Worm (Caenorhabditis elegans) whole organism, young adult: Measurements from ENCODE around the gene R11H6.4.

Source experiments
- B0035.1 ChIP-seq: sonication (generic microtip); optimal IDR thresholded peaks from 2 replicates; lab custom pipeline; 2016; ENCODE audit warnings: missing genetic modification characterization, mild to moderate bottlenecking, missing compliant biosample characterization, missing genotype, missing genetic modification reagents
- C17E4.6 ChIP-seq: fragments of 200-800 bp; sonication (Bioruptor generic); IDR thresholded peaks from 2 replicates; pipeline ENCODE4 v1.3.6; 2022; ENCODE audit warnings: missing genetic modification reagents, missing genetic modification characterization, missing compliant biosample characterization
- F23B12.7 ChIP-seq: sonication (generic microtip); optimal IDR thresholded peaks from 2 replicates; lab custom pipeline; 2017; ENCODE audit warnings: missing genetic modification characterization, mild to moderate bottlenecking, missing compliant biosample characterization, antibody characterized with exemption, moderate library complexity; ENCODE audit not compliant: insufficient read depth
- F49E8.2 ChIP-seq: sonication (generic microtip); optimal IDR thresholded peaks from 3 replicates; lab custom pipeline; 2017; ENCODE audit warnings: missing genetic modification characterization, mild to moderate bottlenecking, missing compliant biosample characterization, antibody characterized with exemption, moderate library complexity; ENCODE audit not compliant: insufficient read depth
- F57A8.1 ChIP-seq: fragments of 200-800 bp; sonication (Bioruptor generic); optimal IDR thresholded peaks from 2 replicates; lab custom pipeline; 2018; ENCODE audit warnings: mild to moderate bottlenecking, missing genetic modification characterization, moderate library complexity, missing compliant biosample characterization
- F57C9.4 ChIP-seq: sonication (generic microtip); optimal IDR thresholded peaks from 2 replicates; lab custom pipeline; 2017; ENCODE audit warnings: mild to moderate bottlenecking, missing genetic modification characterization, missing compliant biosample characterization
- T26A5.8 ChIP-seq: sonication (generic microtip); optimal IDR thresholded peaks from 2 replicates; lab custom pipeline; 2016; ENCODE audit warnings: missing genetic modification characterization, missing compliant biosample characterization
- Y53F4B.3 ChIP-seq: fragments of 200-800 bp; sonication (Bioruptor generic); IDR thresholded peaks from 2 replicates; pipeline ENCODE4 v1.3.6; 2022; ENCODE audit warnings: missing genetic modification reagents, missing genetic modification characterization, missing compliant biosample characterization
- ama-1 ChIP-seq, 3 experiments: fragments of 150-350 bp in 1 of 3; sonication (generic microtip) in 2 of 3; optimal IDR thresholded peaks; 2 replicates each; lab custom pipeline; 2014 to 2018; ENCODE audit warnings: missing biosample characterization in 2 of 3, missing genetic modification characterization in 2 of 3, missing genetic modification reagents in 2 of 3
- ceh-100 ChIP-seq: fragments of 200-800 bp; sonication (Bioruptor generic); IDR thresholded peaks from 2 replicates; pipeline ENCODE4 v1.3.6; 2022; ENCODE audit warnings: missing genetic modification reagents, missing genetic modification characterization, missing compliant biosample characterization
- ceh-58 ChIP-seq: fragments of 200-800 bp; sonication (Bioruptor generic); IDR thresholded peaks from 2 replicates; pipeline ENCODE4 v1.3.6; 2022; ENCODE audit warnings: missing genetic modification characterization, missing compliant biosample characterization
- egrh-3 ChIP-seq: fragments of 200-800 bp; sonication (Bioruptor generic); IDR thresholded peaks from 2 replicates; pipeline ENCODE4 v1.3.6; 2022; ENCODE audit warnings: missing genetic modification reagents, missing genetic modification characterization, missing compliant biosample characterization
- him-1 ChIP-seq: sonication (generic microtip); optimal IDR thresholded peaks from 2 replicates; lab custom pipeline; 2016; ENCODE audit warnings: missing genotype, missing genetic modification reagents, missing genetic modification characterization, missing compliant biosample characterization
- let-607 ChIP-seq, 2 experiments: fragments of 200-800 bp in 1 of 2; sonication (Bioruptor generic) in 1 of 2; sonication (generic microtip) in 1 of 2; optimal IDR thresholded peaks; 2 replicates each; lab custom pipeline; 2016 to 2018; ENCODE audit warnings: mild to moderate bottlenecking in 2 of 2, missing compliant biosample characterization in 2 of 2, missing genetic modification characterization in 2 of 2, moderate library complexity in 2 of 2, missing genotype in 1 of 2
- lin-26 ChIP-seq: fragments of 200-800 bp; sonication (Bioruptor generic); IDR thresholded peaks from 2 replicates; pipeline ENCODE4 v1.3.6; 2022; ENCODE audit warnings: missing genetic modification reagents, missing genetic modification characterization, missing compliant biosample characterization
- lin-35 ChIP-seq, 3 experiments: fragments of 150-350 bp in 2 of 3; sonication (generic microtip) in 1 of 3; optimal IDR thresholded peaks; 2 replicates each; lab custom pipeline; 2014 to 2018; ENCODE audit warnings: missing biosample characterization in 3 of 3, missing genetic modification characterization in 3 of 3, missing genetic modification reagents in 3 of 3
- lir-1 ChIP-seq: fragments of 200-800 bp; sonication (Bioruptor generic); conservative IDR thresholded peaks from 2 replicates; pipeline ENCODE4 v1.3.6; 2022; ENCODE audit warnings: missing genetic modification reagents, missing genetic modification characterization, missing compliant biosample characterization
- nfya-1 ChIP-seq: sonication (generic microtip); optimal IDR thresholded peaks from 2 replicates; lab custom pipeline; 2017; ENCODE audit warnings: antibody characterized with exemption, missing compliant biosample characterization, missing genetic modification characterization, borderline replicate concordance; ENCODE audit not compliant: insufficient read depth
- nhr-179 ChIP-seq: sonication (generic microtip); optimal IDR thresholded peaks from 2 replicates; lab custom pipeline; 2016; ENCODE audit warnings: mild to moderate bottlenecking, missing genetic modification characterization, missing compliant biosample characterization
- pbrm-1 ChIP-seq: fragments of 200-800 bp; sonication (Bioruptor generic); IDR thresholded peaks from 2 replicates; pipeline ENCODE4 v1.3.6; 2022; ENCODE audit warnings: missing genetic modification reagents, missing genetic modification characterization, missing compliant biosample characterization
- sea-2 ChIP-seq: fragments of 200-800 bp; sonication (Bioruptor generic); IDR thresholded peaks from 2 replicates; pipeline ENCODE4 v1.3.6; 2022; ENCODE audit warnings: missing genetic modification characterization, missing compliant biosample characterization
- snpc-3.4 ChIP-seq: sonication (generic microtip); optimal IDR thresholded peaks from 2 replicates; lab custom pipeline; 2017; ENCODE audit warnings: missing genetic modification characterization, mild to moderate bottlenecking, missing compliant biosample characterization, antibody characterized with exemption, moderate library complexity, missing genotype, missing genetic modification reagents
- unc-62 ChIP-seq: fragments of 150-350 bp; optimal IDR thresholded peaks from 2 replicates; lab custom pipeline; 2014; ENCODE audit warnings: missing biosample characterization, missing genetic modification reagents, missing genetic modification characterization
- xnd-1 ChIP-seq: sonication (generic microtip); optimal IDR thresholded peaks from 2 replicates; lab custom pipeline; 2016; ENCODE audit warnings: missing genotype, missing genetic modification reagents, missing genetic modification characterization, missing compliant biosample characterization
- ztf-18 ChIP-seq: sonication (generic microtip); optimal IDR thresholded peaks from 2 replicates; lab custom pipeline; 2016; ENCODE audit warnings: missing genotype, mild to moderate bottlenecking, missing genetic modification characterization, missing compliant biosample characterization

R11H6.4 gene

DNA sequence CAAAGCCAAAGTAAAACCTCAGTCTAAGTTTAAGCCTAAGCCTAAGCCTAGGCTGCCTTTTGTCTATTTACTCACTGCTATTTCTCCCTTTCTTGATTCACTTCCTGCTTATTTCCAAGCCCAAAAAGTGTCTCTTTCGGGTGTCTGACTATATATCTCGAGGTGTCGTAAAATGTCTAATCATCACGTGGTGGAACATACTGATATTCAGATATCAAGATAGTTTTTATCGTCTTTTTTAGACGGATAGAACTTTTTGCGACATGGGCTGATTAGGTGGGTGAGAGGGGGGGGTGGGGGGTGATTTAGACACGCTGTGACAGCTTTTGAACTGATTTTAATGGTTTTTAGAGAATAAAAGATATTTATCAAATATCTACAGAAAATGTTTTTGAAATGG is 47.2 kb downstream of the R11H6.4 start:
- peak; percentile 16; the same call in 1 of the 2 replicates for TF ChIP-seq lin-26 (GFP tag; lab: Robert Waterston, UW)
- TF ChIP-seq ama-1 (optimal IDR thresholded peaks at IDR 0.05; lab: Kevin White, UChicago): no peak
- TF ChIP-seq ama-1 (GFP tag; optimal IDR thresholded peaks at IDR 0.05; lab: Kevin White, UChicago): no peak

DNA sequence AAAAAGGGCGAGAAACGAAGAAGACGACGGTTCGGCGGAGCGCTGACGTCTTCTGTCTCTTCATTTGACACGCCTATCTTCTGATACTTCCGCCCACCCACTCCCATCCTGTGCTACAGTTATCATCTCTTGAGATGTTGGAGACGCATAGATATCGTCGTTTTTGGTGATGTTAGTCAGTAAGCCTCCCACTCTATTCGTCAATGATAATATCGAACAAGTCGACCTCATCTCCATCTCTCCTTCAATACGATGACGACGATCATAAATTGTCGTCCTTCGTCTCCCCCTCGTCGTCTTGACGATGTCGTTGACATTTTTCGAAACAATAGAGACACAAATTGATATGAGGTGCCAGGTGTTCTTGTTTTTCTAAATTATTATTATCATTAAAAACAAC is 48.4 kb downstream of the R11H6.4 start, which contains the start of gene slc-25A29:
slc-25A29 (minus strand) TSS at position 45 of the 400 bp plus-strand sequence.
- no peak for TF ChIP-seq sea-2 (GFP tag; lab: Robert Waterston, UW)
- no peak for TF ChIP-seq xnd-1 (tag; lab: Kevin White, UChicago)
- TF ChIP-seq F49E8.2: no peak
- TF ChIP-seq pbrm-1 (GFP tag; lab: Robert Waterston, UW): no peak
- no peak for TF ChIP-seq F23B12.7
- TF ChIP-seq lir-1 (GFP tag; lab: Robert Waterston, UW): no peak
- TF ChIP-seq ceh-100: no peak
- TF ChIP-seq F57A8.1: no peak
- TF ChIP-seq nfya-1 (tag; lab: Kevin White, UChicago): no peak
- TF ChIP-seq egrh-3 (GFP tag; lab: Robert Waterston, UW): no peak
- no peak for TF ChIP-seq unc-62 (GFP tag; lab: Kevin White, UChicago)
- TF ChIP-seq F57C9.4 (tag; lab: Kevin White, UChicago): no peak
- no peak for TF ChIP-seq him-1
- no peak for TF ChIP-seq let-607 (tag; optimal IDR thresholded peaks at IDR 0.05; lab: Kevin White, UChicago)
- no peak for TF ChIP-seq lin-35 (GFP tag; optimal IDR thresholded peaks at IDR 0.05; lab: Kevin White, UChicago)
- no peak for TF ChIP-seq ceh-58 (GFP tag; lab: Robert Waterston, UW)
- TF ChIP-seq T26A5.8 (tag; lab: Kevin White, UChicago): no peak
- no peak for TF ChIP-seq nhr-179 (tag; lab: Kevin White, UChicago)
- no peak for TF ChIP-seq snpc-3.4
- TF ChIP-seq, all 124 proteins: peak for 0

ce11 chrV:14659595-14659994 is 49.9 kb downstream of the R11H6.4 start:
- TF ChIP-seq F23B12.7 (no peak), B0035.1 (tag; lab: Kevin White, UChicago) (no peak), C17E4.6 (no peak), ztf-18 (tag; lab: Kevin White, UChicago) (no peak), Y53F4B.3 (GFP tag; lab: Robert Waterston, UW) (no peak)
